Worm (Caenorhabditis elegans): ENCODE results near the gene gei-6.

DNA sequence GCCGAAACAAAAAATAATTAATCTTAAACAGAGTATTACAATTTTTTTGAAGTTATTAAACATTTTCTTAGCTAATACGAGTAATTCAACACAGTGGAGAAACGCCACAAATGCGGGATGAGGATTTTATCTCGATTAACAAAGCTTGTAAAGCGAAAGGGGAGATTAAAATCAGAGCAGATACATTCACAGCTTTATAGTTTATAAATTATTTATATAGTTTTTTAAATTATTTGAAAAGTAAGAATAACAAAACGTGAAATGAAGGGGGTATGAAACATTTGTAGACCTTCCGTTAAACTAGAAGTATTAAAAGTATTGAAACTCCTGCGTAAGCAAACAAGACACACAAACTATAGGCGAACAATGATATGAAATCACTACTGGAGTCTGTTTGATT is 24.4 kb upstream of the gei-6 start, which contains the start of gene C05C8.8:
- TF ChIP-seq mep-1 (tag; optimal IDR thresholded peaks at IDR 0.05): no peak
- no peak for TF ChIP-seq pqm-1 (tag; optimal IDR thresholded peaks at IDR 0.05)
